Fruit fly (Drosophila melanogaster): Measurements from ENCODE around the gene CG31342.

The CG31342 gene

dm6 chr3R:12981334-12982166 lies 4.3 kb upstream of the CG31342 start (continued):
- TF ChIP-seq CG13424 (tag; optimal IDR thresholded peaks at IDR 0.05) (peak; percentile 69), Dad (GFP tag; optimal IDR thresholded peaks at IDR 0.05) (no peak), CG7271 (tag; optimal IDR thresholded peaks at IDR 0.05) (peak; percentile 11), btn (GFP tag; optimal IDR thresholded peaks at IDR 0.05) (no peak), tin (GFP tag; optimal IDR thresholded peaks at IDR 0.05) (peak; percentile 36), CG2202 (tag; optimal IDR thresholded peaks at IDR 0.05) (no peak), ase (GFP tag; IDR thresholded peaks at IDR 0.05) (no peak; the same call in 2 of the 3 replicates), CG15514 (GFP tag; optimal IDR thresholded peaks at IDR 0.05) (peak; percentile 40), CG18599 (GFP tag; optimal IDR thresholded peaks at IDR 0.05) (peak; percentile 68), Mes4 (GFP tag; optimal IDR thresholded peaks at IDR 0.05) (no peak), bigmax (GFP tag; optimal IDR thresholded peaks at IDR 0.05) (no peak), Pdp1 (GFP tag; optimal IDR thresholded peaks at IDR 0.05) (peak; percentile 38 to 44), zen (tag; optimal IDR thresholded peaks at IDR 0.05) (peak; percentile 51), sisA (GFP tag; IDR thresholded peaks at IDR 0.05) (peak; percentile 57), CG2712 (tag; optimal IDR thresholded peaks at IDR 0.05) (peak; percentile 73), shn (GFP tag; optimal IDR thresholded peaks at IDR 0.05) (no peak), Myb (GFP tag; optimal IDR thresholded peaks at IDR 0.05) (no peak), CG8281 (tag; optimal IDR thresholded peaks at IDR 0.05) (peak; percentile 24), CG1024 (GFP tag; IDR thresholded peaks at IDR 0.05) (0 out of 2 replicates have a peak, but pooled peaks have one; percentile 17), knrl (GFP tag; IDR thresholded peaks at IDR 0.05; ENCODE audit: partially characterized antibody) (no peak), CG17568 (GFP tag; optimal IDR thresholded peaks at IDR 0.05) (peak; percentile 19), CG1602 (GFP tag; optimal IDR thresholded peaks at IDR 0.05) (peak; percentile 46), CG3163 (GFP tag; optimal IDR thresholded peaks at IDR 0.05) (no peak), ash1 (GFP tag; optimal IDR thresholded peaks at IDR 0.05) (no peak), CG6683 (GFP tag; optimal IDR thresholded peaks at IDR 0.05) (no peak), CG8924 (tag; optimal IDR thresholded peaks at IDR 0.05) (peak; percentile 59), mam (GFP tag; optimal IDR thresholded peaks at IDR 0.05) (peak; percentile 43), al (GFP tag; IDR thresholded peaks at IDR 0.05) (0 out of 2 replicates have a peak, but pooled peaks have one; percentile 27), CG17361 (GFP tag; IDR thresholded peaks at IDR 0.05) (peak; percentile 73), sqz (GFP tag; optimal IDR thresholded peaks at IDR 0.05) (no peak), CG30020 (tag; optimal IDR thresholded peaks at IDR 0.05) (no peak), CG4617 (GFP tag; optimal IDR thresholded peaks at IDR 0.05; ENCODE audit: borderline replicate concordance) (no peak), nmo (GFP tag; optimal IDR thresholded peaks at IDR 0.05) (peak; percentile 82), danr (GFP tag; IDR thresholded peaks at IDR 0.05) (peak; percentile 54), CG2120 (GFP tag; optimal IDR thresholded peaks at IDR 0.05) (peak; percentile 54), CG6765 (GFP tag; optimal IDR thresholded peaks at IDR 0.05) (peak; percentile 53), Sry-δ (GFP tag; optimal IDR thresholded peaks at IDR 0.05) (no peak), CG1832 (GFP tag; optimal IDR thresholded peaks at IDR 0.05) (no peak), unpg (GFP tag; optimal IDR thresholded peaks at IDR 0.05) (peak; percentile 66), ac (GFP tag; optimal IDR thresholded peaks at IDR 0.05) (no peak), Adf1 (GFP tag; IDR thresholded peaks at IDR 0.05) (no peak), tna (GFP tag; IDR thresholded peaks at IDR 0.05; ENCODE audit: partially characterized antibody) (no peak), disco-r (GFP tag; optimal IDR thresholded peaks at IDR 0.05) (peak; percentile 10), CG10147 (GFP tag; optimal IDR thresholded peaks at IDR 0.05) (no peak), lola (GFP tag; optimal IDR thresholded peaks at IDR 0.05) (peak in 2 of 3 experiments; percentile 65 to 68), CG7357 (GFP tag; IDR thresholded peaks at IDR 0.05) (peak; percentile 43; the same call in 1 of the 3 replicates), abd-A (tag; optimal IDR thresholded peaks at IDR 0.05) (no peak), Dek (tag; optimal IDR thresholded peaks at IDR 0.05) (no peak)
